Fruit fly (Drosophila melanogaster) whole organism, pupa: Measurements from ENCODE around the gene Cyp4d1.

Experiments
- CG10348 ChIP-seq: fragments of 200-800 bp; sonication (Bioruptor generic); IDR thresholded peaks from 2 replicates; pipeline ENCODE4 v1.3.6; 2022; ENCODE audit warnings: missing biosample characterization, missing genetic modification characterization
- CG12605 ChIP-seq: fragments of 200-800 bp; sonication (Bioruptor generic); IDR thresholded peaks from 2 replicates; pipeline ENCODE4 v1.3.6; 2022; ENCODE audit warnings: missing biosample characterization, missing genetic modification characterization
- CG13204 ChIP-seq: fragments of 200-800 bp; sonication (Bioruptor generic); optimal IDR thresholded peaks from 2 replicates; lab custom pipeline; 2018; ENCODE audit warnings: missing biosample characterization, mild to moderate bottlenecking, missing genetic modification characterization, moderate library complexity
- CG14655 ChIP-seq: fragments of 200-800 bp; sonication (Bioruptor generic); optimal IDR thresholded peaks from 3 replicates; lab custom pipeline; 2017; ENCODE audit warnings: mild to moderate bottlenecking, missing biosample characterization, missing genetic modification reagents, missing genetic modification characterization
- CG15710 ChIP-seq: fragments of 200-800 bp; sonication (Bioruptor generic); optimal IDR thresholded peaks from 2 replicates; lab custom pipeline; 2018; ENCODE audit warnings: missing biosample characterization, mild to moderate bottlenecking, missing genetic modification characterization, moderate library complexity
- CG17806 ChIP-seq: fragments of 200-800 bp; sonication (Bioruptor generic); optimal IDR thresholded peaks from 2 replicates; lab custom pipeline; 2018; ENCODE audit warnings: missing biosample characterization, mild to moderate bottlenecking, missing genetic modification characterization, moderate library complexity
- CG32121 ChIP-seq: fragments of 200-800 bp; sonication (Bioruptor generic); IDR thresholded peaks from 2 replicates; pipeline ENCODE4 v1.3.6; 2022; ENCODE audit warnings: missing biosample characterization, missing genetic modification characterization
- CG34367 ChIP-seq: fragments of 200-800 bp; sonication (Bioruptor generic); optimal IDR thresholded peaks from 2 replicates; lab custom pipeline; 2018; ENCODE audit warnings: missing biosample characterization, mild to moderate bottlenecking, missing genetic modification characterization
- CG4496 ChIP-seq: fragments of 200-800 bp; sonication (Bioruptor generic); IDR thresholded peaks from 3 replicates; pipeline ENCODE4 v1.3.6; 2022; ENCODE audit warnings: missing biosample characterization, missing genetic modification characterization
- CG8159 ChIP-seq: fragments of 200-800 bp; sonication (Bioruptor generic); optimal IDR thresholded peaks from 3 replicates; lab custom pipeline; 2018; ENCODE audit warnings: missing biosample characterization, mild to moderate bottlenecking, missing genetic modification characterization, moderate library complexity
- CG8301 ChIP-seq: fragments of 200-800 bp; sonication (Bioruptor generic); optimal IDR thresholded peaks from 2 replicates; lab custom pipeline; 2018; ENCODE audit warnings: missing biosample characterization, mild to moderate bottlenecking, missing genetic modification characterization
- CG9948 ChIP-seq: fragments of 200-800 bp; sonication (Bioruptor generic); optimal IDR thresholded peaks from 2 replicates; lab custom pipeline; 2018; ENCODE audit warnings: missing biosample characterization, mild to moderate bottlenecking, missing genetic modification characterization, moderate library complexity
- D1 ChIP-seq: fragments of 200-800 bp; sonication (Bioruptor generic); optimal IDR thresholded peaks from 2 replicates; lab custom pipeline; 2018; ENCODE audit warnings: missing biosample characterization, mild to moderate bottlenecking, missing genetic modification characterization, moderate library complexity
- EcR ChIP-seq: fragments of 200-800 bp; sonication (Bioruptor generic); optimal IDR thresholded peaks from 3 replicates; lab custom pipeline; 2019; ENCODE audit warnings: missing biosample characterization, missing genetic modification characterization, mild to moderate bottlenecking, moderate library complexity, missing genetic modification reagents
- Ets98B ChIP-seq: fragments of 200-800 bp; sonication (Bioruptor generic); IDR thresholded peaks from 2 replicates; pipeline ENCODE4 v1.3.6; 2022; ENCODE audit warnings: missing biosample characterization, missing genetic modification characterization
- Pif1A ChIP-seq: fragments of 200-800 bp; sonication (Bioruptor generic); optimal IDR thresholded peaks from 3 replicates; lab custom pipeline; 2016; ENCODE audit warnings: missing biosample characterization, missing genetic modification characterization
- Pif1B ChIP-seq: fragments of 200-800 bp; sonication (Bioruptor generic); optimal IDR thresholded peaks from 3 replicates; lab custom pipeline; 2016; ENCODE audit warnings: missing biosample characterization, missing genetic modification characterization
- fd96Ca ChIP-seq: fragments of 200-800 bp; sonication (Bioruptor generic); IDR thresholded peaks from 3 replicates; pipeline ENCODE4 v1.3.6; 2022; ENCODE audit warnings: missing biosample characterization, missing genetic modification characterization
- gl ChIP-seq: fragments of 200-800 bp; sonication (Bioruptor generic); optimal IDR thresholded peaks from 2 replicates; lab custom pipeline; 2018; ENCODE audit warnings: missing biosample characterization, mild to moderate bottlenecking, missing genetic modification characterization
- rn ChIP-seq: fragments of 200-800 bp; sonication (Bioruptor generic); IDR thresholded peaks from 2 replicates; pipeline ENCODE4 v1.3.6; 2022; ENCODE audit warnings: missing biosample characterization, missing genetic modification characterization

Gene Cyp4d1

dm6 chrX:2178802-2179201 lies 16.8 kb upstream of the Cyp4d1 start, which contains the start of gene Cyp4ae1:
Cyp4ae1 (plus strand) TSS chrX:2179007.
- TF ChIP-seq CG9948 (tag; lab: Kevin White, UChicago), result no peak
- no peak for TF ChIP-seq EcR
- no peak for TF ChIP-seq Pif1A (GFP tag; lab: Kevin White, UChicago)
- TF ChIP-seq CG13204 (GFP tag; lab: Kevin White, UChicago), result no peak
- no peak for TF ChIP-seq CG17806
- TF ChIP-seq CG12605 (GFP tag; lab: Robert Waterston, UW), result no peak
- TF ChIP-seq D1 (tag; lab: Kevin White, UChicago), result no peak
- TF ChIP-seq CG34367 (tag; lab: Kevin White, UChicago), result no peak
- no peak for TF ChIP-seq CG10348 (GFP tag; lab: Robert Waterston, UW)
- TF ChIP-seq rn (GFP tag; lab: Robert Waterston, UW), result no peak
- TF ChIP-seq fd96Ca, result no peak
- TF ChIP-seq CG14655, result no peak
- no peak for TF ChIP-seq CG4496 (GFP tag; lab: Robert Waterston, UW)
- TF ChIP-seq CG32121 (GFP tag; lab: Robert Waterston, UW), result no peak
- no peak for TF ChIP-seq Pif1B (GFP tag; lab: Kevin White, UChicago)
- no peak for TF ChIP-seq CG8301 (tag; lab: Kevin White, UChicago)
- TF ChIP-seq CG8159 (tag; lab: Kevin White, UChicago), result no peak
- TF ChIP-seq CG15710 (tag; lab: Kevin White, UChicago), result no peak
- TF ChIP-seq Ets98B (GFP tag; lab: Robert Waterston, UW), result no peak

- TF ChIP-seq fd96Ca (no peak), Ets98B (GFP tag; lab: Robert Waterston, UW) (no peak), CG14655 (no peak), CG15710 (tag; lab: Kevin White, UChicago) (no peak), rn (GFP tag; lab: Robert Waterston, UW) (no peak), CG34367 (tag; lab: Kevin White, UChicago) (no peak), D1 (tag; lab: Kevin White, UChicago) (no peak), CG9948 (tag; lab: Kevin White, UChicago) (no peak)
- TF ChIP-seq, all 21 proteins: peak for 0
These were observed 14.0 kb upstream of the Cyp4d1 start, which contains the start of gene Cyp4d2 for dm6 chrX:2175956-2176469. Cyp4d2 (plus strand) TSS chrX:2176006.

- TF ChIP-seq CG34367 (tag; lab: Kevin White, UChicago) (no peak), CG12605 (GFP tag; lab: Robert Waterston, UW) (no peak), rn (GFP tag; lab: Robert Waterston, UW) (no peak), CG15710 (tag; lab: Kevin White, UChicago) (no peak), CG8159 (tag; lab: Kevin White, UChicago) (no peak)
These were observed 13.3 kb upstream of the Cyp4d1 start, which contains the start of gene Cyp4d14 for dm6 chrX:2175265-2175795. Cyp4d14 (minus strand) TSS chrX:2175315.

dm6 chrX:2172420-2172827 lies 10.4 kb upstream of the Cyp4d1 start, which contains the start of gene ND-B14.5A:
ND-B14.5A (plus strand) TSS chrX:2172526.
- 0 out of 3 replicates have a peak, but pooled peaks have one; percentile 18 for TF ChIP-seq CG4496 (GFP tag; lab: Robert Waterston, UW)
- no peak for TF ChIP-seq D1 (tag; lab: Kevin White, UChicago)
- TF ChIP-seq, all 21 proteins: peak for 1

- TF ChIP-seq CG8159 (tag; lab: Kevin White, UChicago), result no peak
- TF ChIP-seq CG17806, result no peak
- no peak for TF ChIP-seq Ets98B (GFP tag; lab: Robert Waterston, UW)
- TF ChIP-seq gl (tag; lab: Kevin White, UChicago), result no peak
- no peak for TF ChIP-seq CG9948 (tag; lab: Kevin White, UChicago)
- no peak for TF ChIP-seq CG4496 (GFP tag; lab: Robert Waterston, UW)
- TF ChIP-seq CG15710 (tag; lab: Kevin White, UChicago), result no peak
- TF ChIP-seq rn (GFP tag; lab: Robert Waterston, UW), result no peak
- TF ChIP-seq EcR, result no peak
- TF ChIP-seq CG14655, result no peak
These were observed 8.4 kb upstream of the Cyp4d1 start for dm6 chrX:2170424-2170823.

dm6 chrX:2168485-2169199 lies 6.7 kb upstream of the Cyp4d1 start:
- no peak for TF ChIP-seq CG34367 (tag; lab: Kevin White, UChicago)
- peak; percentile 62 for TF ChIP-seq CG32121 (GFP tag; lab: Robert Waterston, UW)

- TF ChIP-seq CG10348 (GFP tag; lab: Robert Waterston, UW), result 0 out of 2 replicates have a peak, but pooled peaks have one; percentile 47
- TF ChIP-seq CG32121 (GFP tag; lab: Robert Waterston, UW), result peak; percentile 69
- peak; percentile 90 for TF ChIP-seq CG4496 (GFP tag; lab: Robert Waterston, UW)
- no peak for TF ChIP-seq Pif1B (GFP tag; lab: Kevin White, UChicago)
- TF ChIP-seq CG8301 (tag; lab: Kevin White, UChicago), result peak; percentile 80
- TF ChIP-seq CG14655, result no peak
- TF ChIP-seq Ets98B (GFP tag; lab: Robert Waterston, UW), result peak; percentile 85
- no peak for TF ChIP-seq CG17806
- TF ChIP-seq CG12605 (GFP tag; lab: Robert Waterston, UW), result peak; percentile 64
- TF ChIP-seq rn (GFP tag; lab: Robert Waterston, UW), result peak; percentile 49; the same call in 1 of the 2 replicates
- peak; percentile 87 for TF ChIP-seq fd96Ca
These were observed 4.1 kb upstream of the Cyp4d1 start for dm6 chrX:2166129-2166528.
